Worm (Caenorhabditis elegans) whole organism, young adult: Measurements from ENCODE around the gene sym-4.

Experiments used
- F23B12.7 ChIP-seq: sonication (generic microtip); optimal IDR thresholded peaks from 2 replicates; lab custom pipeline; 2017; ENCODE audit warnings: missing genetic modification characterization, mild to moderate bottlenecking, missing compliant biosample characterization, antibody characterized with exemption, moderate library complexity; ENCODE audit not compliant: insufficient read depth
- F57C9.4 ChIP-seq: sonication (generic microtip); optimal IDR thresholded peaks from 2 replicates; lab custom pipeline; 2017; ENCODE audit warnings: mild to moderate bottlenecking, missing genetic modification characterization, missing compliant biosample characterization
- Y53G8AR.9 ChIP-seq: fragments of 200-800 bp; sonication (Bioruptor generic); conservative IDR thresholded peaks from 2 replicates; pipeline ENCODE4 v1.3.6; 2022; ENCODE audit warnings: missing genetic modification reagents, missing genetic modification characterization, missing compliant biosample characterization
- egrh-3 ChIP-seq: fragments of 200-800 bp; sonication (Bioruptor generic); IDR thresholded peaks from 2 replicates; pipeline ENCODE4 v1.3.6; 2022; ENCODE audit warnings: missing genetic modification reagents, missing genetic modification characterization, missing compliant biosample characterization
- ets-4 ChIP-seq: fragments of 200-800 bp; sonication (Bioruptor generic); optimal IDR thresholded peaks from 2 replicates; lab custom pipeline; 2018; ENCODE audit warnings: mild to moderate bottlenecking, missing genetic modification characterization, missing compliant biosample characterization
- hrde-1 ChIP-seq: sonication (generic microtip); optimal IDR thresholded peaks from 2 replicates; lab custom pipeline; 2016; ENCODE audit warnings: missing genetic modification characterization, mild to moderate bottlenecking, missing compliant biosample characterization, moderate library complexity, missing genotype, missing genetic modification reagents, borderline replicate concordance
- nfyb-1 ChIP-seq: fragments of 200-800 bp; sonication (Bioruptor generic); IDR thresholded peaks from 2 replicates; pipeline ENCODE4 v1.3.6; 2022; ENCODE audit warnings: missing genetic modification reagents, missing genetic modification characterization, missing compliant biosample characterization
- nhr-120 ChIP-seq: fragments of 200-800 bp; sonication (Bioruptor generic); IDR thresholded peaks from 2 replicates; pipeline ENCODE4 v1.3.6; 2022; ENCODE audit warnings: missing genetic modification characterization, missing compliant biosample characterization
- pha-4 ChIP-seq: fragments of 150-350 bp; sonication (generic microtip); optimal IDR thresholded peaks from 2 replicates; lab custom pipeline; 2014; ENCODE audit warnings: missing biosample characterization, missing genetic modification reagents, missing genetic modification characterization
- snpc-1.1 ChIP-seq: sonication (generic microtip); optimal IDR thresholded peaks from 2 replicates; lab custom pipeline; 2017; ENCODE audit warnings: missing genetic modification characterization, mild to moderate bottlenecking, missing compliant biosample characterization, antibody characterized with exemption, moderate library complexity, missing genotype, missing genetic modification reagents; ENCODE audit not compliant: insufficient read depth
- snpc-4 ChIP-seq, 5 experiments: fragments of 150-350 bp in 1 of 5; sonication (generic microtip) in 4 of 5; optimal IDR thresholded peaks; 2 replicates each; lab custom pipeline; 2014 to 2018; ENCODE audit warnings: missing genetic modification characterization in 5 of 5, missing biosample characterization in 3 of 5, antibody characterized with exemption in 2 of 5, mild to moderate bottlenecking in 2 of 5, missing compliant biosample characterization in 2 of 5, missing genotype in 2 of 5, moderate library complexity in 2 of 5, missing genetic modification reagents in 1 of 5
- somi-1 ChIP-seq: fragments of 200-800 bp; sonication (Bioruptor generic); optimal IDR thresholded peaks from 2 replicates; lab custom pipeline; 2018; ENCODE audit warnings: mild to moderate bottlenecking, missing genetic modification characterization, missing compliant biosample characterization

- TF ChIP-seq snpc-4 (GFP tag; optimal IDR thresholded peaks at IDR 0.05; lab: Kevin White, UChicago) (no peak), snpc-4 (tag; optimal IDR thresholded peaks at IDR 0.05; lab: Kevin White, UChicago) (no peak), F23B12.7 (no peak), hrde-1 (no peak), nhr-120 (GFP tag; lab: Robert Waterston, UW) (no peak), F57C9.4 (tag; lab: Kevin White, UChicago) (no peak), Y53G8AR.9 (GFP tag; lab: Robert Waterston, UW) (no peak), snpc-1.1 (no peak), nfyb-1 (GFP tag; lab: Robert Waterston, UW) (no peak), ets-4 (GFP tag; lab: Kevin White, UChicago) (peak; percentile 24), pha-4 (tag; lab: Kevin White, UChicago) (no peak), egrh-3 (no peak), somi-1 (GFP tag; lab: Kevin White, UChicago) (no peak)
Measured at ce11 chrX:14207942-14208341, 38.5 kb upstream of the sym-4 start, which contains the start of gene ceh-37.
